Fruit fly (Drosophila melanogaster) whole organism: ENCODE measurements around the gene CG12499.
A peak's percentile ranks its signal among the peaks of the same experiment; 100 is the strongest.

ENCODE experiments used
- CG8478 ChIP-seq: fragments of >200 bp; optimal IDR thresholded peaks from 2 replicates; lab custom pipeline; 2018; ENCODE audit warnings: inconsistent platforms
- Dll ChIP-seq: fragments of >200 bp; optimal IDR thresholded peaks from 2 replicates; lab custom pipeline; 2017
- EcR ChIP-seq, 2 experiments: fragments of >200 bp; optimal IDR thresholded peaks; 2 replicates each; lab custom pipeline; 2017; ENCODE audit warnings: missing biosample characterization in 2 of 2, missing genetic modification characterization in 2 of 2, missing genetic modification reagents in 2 of 2
- pan ChIP-seq: fragments of >200 bp; optimal IDR thresholded peaks from 2 replicates; lab custom pipeline; 2017
- psq ChIP-seq: fragments of >200 bp; optimal IDR thresholded peaks from 2 replicates; lab custom pipeline; 2017
- usp ChIP-seq: fragments of >200 bp; optimal IDR thresholded peaks from 2 replicates; lab custom pipeline; 2017; ENCODE audit warnings: missing biosample characterization, missing genetic modification characterization, mixed read lengths

The CG12499 gene

DNA sequence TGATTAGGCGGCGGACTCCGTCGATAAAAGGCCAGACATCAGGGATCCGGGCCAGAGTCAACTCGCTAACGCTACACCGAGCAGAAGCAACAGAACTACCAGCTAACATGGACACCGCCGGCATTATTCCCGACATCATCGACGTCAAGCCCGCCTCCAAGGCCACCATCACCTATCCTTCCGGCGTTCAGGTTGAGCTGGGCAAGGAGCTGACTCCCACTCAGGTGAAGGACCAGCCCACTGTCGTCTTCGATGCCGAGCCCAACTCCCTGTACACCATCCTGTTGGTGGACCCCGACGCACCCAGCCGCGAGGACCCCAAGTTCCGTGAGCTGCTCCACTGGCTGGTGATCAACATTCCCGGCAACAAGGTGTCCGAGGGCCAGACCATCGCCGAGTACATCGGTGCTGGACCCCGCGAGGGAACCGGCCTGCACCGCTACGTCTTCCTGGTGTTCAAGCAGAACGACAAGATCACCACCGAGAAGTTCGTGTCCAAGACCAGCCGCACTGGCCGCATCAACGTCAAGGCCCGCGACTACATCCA, 19.7 kb upstream of the CG12499 start, which contains the start of gene Pebp1:
Gene Pebp1, plus strand, starts transcription at position 51 of the 547 bp plus-strand sequence.
- TF ChIP-seq EcR (GFP tag; optimal IDR thresholded peaks at IDR 0.05; lab: Kevin White, UChicago) (no peak), usp (no peak), psq (lab: Kevin White, UChicago) (no peak), Dll (no peak), pan (no peak), CG8478 (lab: Kevin White, UChicago) (no peak)

- TF ChIP-seq CG8478 (lab: Kevin White, UChicago) (no peak), pan (no peak), EcR (GFP tag; optimal IDR thresholded peaks at IDR 0.05; lab: Kevin White, UChicago) (no peak), psq (lab: Kevin White, UChicago) (no peak)
These were observed 18.8 kb upstream of the CG12499 start for dm6 chr3R:22465138-22465537.

- no peak for TF ChIP-seq pan
- TF ChIP-seq EcR (GFP tag; optimal IDR thresholded peaks at IDR 0.05; lab: Kevin White, UChicago), result no peak
- no peak for TF ChIP-seq psq (lab: Kevin White, UChicago)
- no peak for TF ChIP-seq usp
- no peak for TF ChIP-seq Dll
- TF ChIP-seq CG8478 (lab: Kevin White, UChicago), result no peak
These were observed 18.3 kb upstream of the CG12499 start, which contains the start of gene CG7054 for dm6 chr3R:22464611-22465113. TSS of gene CG7054 (plus strand) at chr3R:22464985.

DNA sequence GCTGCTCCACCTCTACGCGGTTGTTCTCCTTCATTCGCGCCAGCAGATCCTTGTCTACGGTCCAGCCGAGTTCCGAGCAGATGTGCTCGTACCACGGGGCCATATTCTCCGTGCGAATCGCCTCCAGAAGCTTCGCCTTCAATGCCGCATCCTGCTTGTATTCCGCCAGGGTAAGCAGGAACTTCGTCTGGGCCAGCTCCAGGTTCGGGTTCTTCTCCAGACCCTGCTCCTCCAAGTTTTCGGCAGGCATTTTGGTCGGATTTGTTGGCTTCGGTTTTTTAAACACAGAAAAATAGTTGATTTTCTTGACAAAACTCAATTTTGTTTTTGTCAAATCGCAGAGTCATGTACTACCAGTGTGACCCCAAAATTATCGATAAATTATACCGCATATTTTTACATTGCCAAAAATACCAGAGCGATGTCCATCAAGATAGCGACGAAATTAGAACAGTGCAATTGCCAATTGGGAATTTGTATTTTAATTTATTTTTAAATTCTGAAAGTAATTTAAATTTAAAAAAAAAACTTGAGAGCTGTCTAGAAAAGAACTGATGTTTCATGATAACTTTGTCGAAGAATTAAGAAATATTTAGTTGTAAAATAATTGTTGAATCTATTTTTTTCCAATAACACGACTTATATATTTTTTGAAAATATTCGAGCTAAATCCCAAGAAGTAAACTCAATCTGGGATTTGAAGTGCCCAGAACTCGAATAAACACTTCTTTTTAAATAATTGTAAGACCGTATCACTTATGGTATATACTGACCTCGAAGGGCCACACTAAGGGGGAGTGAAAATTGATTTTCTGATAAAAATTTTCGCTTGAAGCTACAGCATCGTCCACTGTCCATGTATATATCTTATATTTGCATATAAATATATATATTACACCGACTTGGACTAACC, 15.5 kb upstream of the CG12499 start, which contains the start of the genes Rpn7 and AP-2mu:
Gene Rpn7, minus strand, starts transcription at position 382 of the 913 bp plus-strand sequence.
Gene AP-2mu, plus strand, starts transcription at position 783 of the 913 bp plus-strand sequence.
- no peak for TF ChIP-seq CG8478 (lab: Kevin White, UChicago)
- no peak for TF ChIP-seq usp
- no peak for TF ChIP-seq pan
- TF ChIP-seq Dll, result no peak
- no peak for TF ChIP-seq psq (lab: Kevin White, UChicago)
- TF ChIP-seq EcR (GFP tag; optimal IDR thresholded peaks at IDR 0.05; lab: Kevin White, UChicago), result no peak

dm6 chr3R:22456007-22456406, 9.6 kb upstream of the CG12499 start:
- no peak for TF ChIP-seq pan
- TF ChIP-seq usp, result no peak
- TF ChIP-seq EcR (GFP tag; optimal IDR thresholded peaks at IDR 0.05; lab: Kevin White, UChicago), result no peak
- no peak for TF ChIP-seq CG8478 (lab: Kevin White, UChicago)
- no peak for TF ChIP-seq psq (lab: Kevin White, UChicago)
- TF ChIP-seq Dll, result no peak

dm6 chr3R:22455335-22455985, 9.1 kb upstream of the CG12499 start:
- TF ChIP-seq CG8478 (lab: Kevin White, UChicago), result no peak

DNA sequence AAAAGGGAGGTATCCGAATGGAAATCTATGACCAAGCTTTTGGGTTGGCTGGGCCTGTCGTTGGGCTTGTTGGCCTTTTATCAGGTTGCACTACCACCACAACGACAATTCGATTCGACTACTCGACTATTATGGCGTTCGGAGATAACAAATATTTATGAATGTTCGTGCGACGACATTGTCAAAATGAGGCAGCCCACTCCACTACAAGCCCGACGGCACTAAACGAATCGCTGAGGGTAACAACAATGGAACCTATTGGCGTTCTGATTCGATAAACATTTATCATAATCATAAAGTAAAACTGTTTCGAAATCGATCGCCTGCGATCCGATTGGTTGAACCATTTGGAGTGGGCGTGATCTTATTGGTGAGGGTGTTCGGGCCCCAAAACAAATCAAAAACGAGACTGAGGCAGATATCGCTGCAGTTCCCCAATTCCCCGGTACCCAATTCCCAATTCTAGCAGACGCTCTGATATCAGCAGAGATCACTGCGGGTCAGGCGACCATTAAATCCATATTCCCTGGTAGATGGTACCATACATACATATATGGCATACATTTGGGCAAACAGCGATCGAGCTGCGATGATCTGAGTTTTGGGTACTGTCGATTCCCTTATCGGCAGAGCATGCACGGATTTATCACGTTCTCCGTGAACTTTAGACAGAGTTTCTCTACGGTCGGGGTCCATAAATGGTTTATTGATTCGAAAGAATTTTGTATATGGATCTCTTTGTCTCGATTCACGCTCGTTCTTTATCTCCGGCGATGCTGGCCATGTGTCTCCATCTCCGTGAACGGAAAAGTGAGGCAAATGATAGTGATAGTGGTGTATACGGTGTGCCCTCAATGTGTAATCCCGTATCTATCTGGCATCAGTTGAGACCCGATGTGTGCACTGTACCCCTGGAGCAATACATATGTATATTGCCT, 8.3 kb upstream of the CG12499 start:
- TF ChIP-seq psq (lab: Kevin White, UChicago) (no peak), CG8478 (lab: Kevin White, UChicago) (no peak), pan (no peak), EcR (GFP tag; optimal IDR thresholded peaks at IDR 0.05; lab: Kevin White, UChicago) (no peak), Dll (no peak), usp (no peak)

dm6 chr3R:22449871-22450424, 3.6 kb upstream of the CG12499 start:
- TF ChIP-seq EcR (GFP tag; optimal IDR thresholded peaks at IDR 0.05; lab: Kevin White, UChicago) (no peak), usp (no peak)

dm6 chr3R:22447874-22448254, 1.5 kb upstream of the CG12499 start, which contains the start of gene CG34376:
TSS of gene CG34376 (plus strand) at chr3R:22448099.
- no peak for TF ChIP-seq usp
- TF ChIP-seq psq (lab: Kevin White, UChicago), result peak; percentile 61
- TF ChIP-seq EcR (GFP tag; optimal IDR thresholded peaks at IDR 0.05; lab: Kevin White, UChicago), result no peak

DNA sequence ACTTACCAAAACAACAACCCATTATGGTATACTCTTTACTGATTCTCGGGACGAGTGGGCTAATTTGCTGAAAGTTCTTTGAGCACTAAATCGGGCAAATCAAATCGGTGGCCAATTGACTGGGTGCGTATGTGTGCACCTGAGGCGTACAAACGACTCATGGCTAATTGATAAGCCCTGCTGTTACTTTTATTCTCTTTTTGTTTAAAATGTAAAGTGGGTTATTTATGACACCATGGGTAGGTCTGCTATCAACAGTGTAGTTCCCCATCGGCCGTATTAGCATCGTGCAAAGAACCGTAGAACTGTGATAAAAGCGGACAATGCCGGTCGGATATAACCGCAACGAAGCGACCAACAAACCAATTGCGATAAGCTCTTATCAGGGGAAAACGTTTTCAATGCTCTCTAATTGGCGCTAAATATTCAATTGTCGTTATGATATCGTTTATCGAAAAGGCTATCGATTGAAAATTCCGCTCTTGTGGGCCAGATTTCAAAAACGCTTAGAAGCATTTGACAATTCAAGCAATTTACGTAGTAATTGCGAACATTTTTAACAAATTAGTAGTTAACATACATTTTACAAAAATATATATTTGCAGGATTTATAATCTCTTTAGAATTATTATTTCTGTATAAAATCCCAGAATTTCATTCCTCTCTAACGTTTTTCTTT, 947 bp upstream of the CG12499 start, which contains the start of gene CG34288:
Gene CG34288, minus strand, starts transcription at position 69 of the 679 bp plus-strand sequence.
- no peak for TF ChIP-seq usp
- no peak for TF ChIP-seq pan
- TF ChIP-seq EcR (GFP tag; optimal IDR thresholded peaks at IDR 0.05; lab: Kevin White, UChicago), result no peak
- TF ChIP-seq CG8478 (lab: Kevin White, UChicago), result no peak
- no peak for TF ChIP-seq Dll
- TF ChIP-seq psq (lab: Kevin White, UChicago), result no peak

- no peak for TF ChIP-seq psq (lab: Kevin White, UChicago)
- TF ChIP-seq Dll, result no peak
- TF ChIP-seq CG8478 (lab: Kevin White, UChicago), result no peak
- no peak for TF ChIP-seq usp
- TF ChIP-seq EcR (GFP tag; optimal IDR thresholded peaks at IDR 0.05; lab: Kevin White, UChicago), result no peak
- no peak for TF ChIP-seq pan
These were observed 8.1 kb downstream of the CG12499 start for dm6 chr3R:22438301-22438700.
